Worm (Caenorhabditis elegans): ENCODE data around the gene glb-10.

ce11 chrII:6355396-6356346 lies 46.6 kb upstream of the glb-10 start, which contains the start of gene C32D5.11:
- TF ChIP-seq him-1 (tag; optimal IDR thresholded peaks at IDR 0.05) (no peak), dao-5 (tag; optimal IDR thresholded peaks at IDR 0.05) (no peak), W03F9.2 (tag; optimal IDR thresholded peaks at IDR 0.05) (peak; percentile 73)
